Comparison of ENCODE assay signal across 5 fruit fly cellular contexts in the genomic region with DNA sequence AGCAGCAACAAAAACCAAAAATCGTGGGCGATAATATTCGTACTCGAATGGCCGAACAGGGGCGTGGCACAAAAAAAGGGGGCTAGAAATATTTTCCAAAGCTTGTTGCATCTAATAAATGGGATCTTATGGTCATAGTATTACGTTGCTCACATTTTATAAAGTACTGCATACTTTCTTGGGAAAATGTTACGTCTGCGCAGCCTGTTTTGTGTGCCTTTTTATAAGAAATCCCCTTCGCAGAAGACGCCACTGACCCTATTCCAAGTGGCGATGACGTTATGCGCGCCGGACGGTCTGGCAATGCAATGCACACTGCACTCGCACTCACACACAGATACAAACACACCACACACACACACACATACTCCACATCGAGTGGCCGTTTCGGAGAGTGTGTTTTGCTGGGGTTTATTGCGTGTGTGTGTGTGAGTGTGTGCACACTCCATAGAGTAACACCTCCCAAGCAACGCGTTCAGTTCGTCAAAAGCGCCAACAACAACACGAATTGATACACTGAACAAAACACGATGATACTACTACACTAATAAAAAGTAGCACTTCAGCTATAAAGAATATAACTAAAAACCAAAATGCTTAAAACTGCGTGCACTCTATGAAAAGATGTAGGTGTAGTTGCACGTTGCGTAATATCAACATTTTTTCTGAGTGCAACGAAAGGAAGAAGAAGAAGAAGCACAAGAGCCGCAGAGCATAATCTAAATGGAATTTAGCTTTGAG.
TF ChIP-seq lines count a peak whose summit lies in the region.

No protein-coding gene starts in this region.

- peak; percentile 4 for TF ChIP-seq CTCF in whole organism, embryonic (GFP tag; optimal IDR thresholded peaks at IDR 0.05; lab: Kevin White, UChicago)

TF ChIP-seq in whole organism, adult, 20 proteins besides CTCF, POLR2A, EP300 and RAD21 (continues in another document):
- peak; percentile 85 for TF ChIP-seq CG1620 (GFP tag; optimal IDR thresholded peaks at IDR 0.05; lab: Kevin White, UChicago)
- TF ChIP-seq bab1 (GFP tag; optimal IDR thresholded peaks at IDR 0.05; lab: Kevin White, UChicago): peak; percentile 85
- peak; percentile 83 for TF ChIP-seq Crg-1 (GFP tag; optimal IDR thresholded peaks at IDR 0.05; lab: Kevin White, UChicago)
- TF ChIP-seq CG7045 (GFP tag; optimal IDR thresholded peaks at IDR 0.05; lab: Kevin White, UChicago): peak; percentile 74
- peak; percentile 54 for TF ChIP-seq cic (GFP tag; optimal IDR thresholded peaks at IDR 0.05; lab: Kevin White, UChicago)
- peak; percentile 68 for TF ChIP-seq tj (GFP tag; optimal IDR thresholded peaks at IDR 0.05; lab: Kevin White, UChicago)
- TF ChIP-seq kay (GFP tag; lab: Kevin White, UChicago; ENCODE audit: borderline replicate concordance): peak; percentile 51
- TF ChIP-seq CG7101 (tag; optimal IDR thresholded peaks at IDR 0.05; lab: Kevin White, UChicago): peak; percentile 90
- peak; percentile 66 for TF ChIP-seq CG33017 (tag; optimal IDR thresholded peaks at IDR 0.05; lab: Kevin White, UChicago)
- TF ChIP-seq Clk (GFP tag; optimal IDR thresholded peaks at IDR 0.05; lab: Kevin White, UChicago): peak; percentile 74
- TF ChIP-seq CG12768 (GFP tag; optimal IDR thresholded peaks at IDR 0.05; lab: Kevin White, UChicago): peak; percentile 91
- peak; percentile 76 for TF ChIP-seq CG5204 (GFP tag; optimal IDR thresholded peaks at IDR 0.05; lab: Kevin White, UChicago)
- peak; percentile 81 for TF ChIP-seq pad (GFP tag; optimal IDR thresholded peaks at IDR 0.05; lab: Kevin White, UChicago)
- TF ChIP-seq CG11617 (GFP tag; optimal IDR thresholded peaks at IDR 0.05; lab: Kevin White, UChicago): peak; percentile 88
- peak; percentile 69 for TF ChIP-seq Mnt (GFP tag; optimal IDR thresholded peaks at IDR 0.05; lab: Kevin White, UChicago)
- peak; percentile 83 for TF ChIP-seq Hr96 (GFP tag; optimal IDR thresholded peaks at IDR 0.05; lab: Kevin White, UChicago)

TF ChIP-seq in whole organism, embryonic, 481 proteins besides CTCF, POLR2A, EP300 and RAD21 (continues in another document):
- TF ChIP-seq CG10267 (tag; optimal IDR thresholded peaks at IDR 0.05; lab: Kevin White, UChicago) (peak; percentile 68), CG11247 (GFP tag; IDR thresholded peaks at IDR 0.05; lab: Robert Waterston, UW) (peak; percentile 54), CG34422 (GFP tag; IDR thresholded peaks at IDR 0.05; lab: Robert Waterston, UW) (peak; percentile 82), CHES-1-like (GFP tag; optimal IDR thresholded peaks at IDR 0.05; lab: Kevin White, UChicago) (peak; percentile 56), CG3995 (GFP tag; optimal IDR thresholded peaks at IDR 0.05; lab: Kevin White, UChicago) (no peak), CG13123 (GFP tag; optimal IDR thresholded peaks at IDR 0.05; lab: Kevin White, UChicago) (peak; percentile 63), ssp (GFP tag; IDR thresholded peaks at IDR 0.05; lab: Robert Waterston, UW) (peak; percentile 61), fd102C (GFP tag; optimal IDR thresholded peaks at IDR 0.05; lab: Kevin White, UChicago) (peak; percentile 64), CG6791 (GFP tag; IDR thresholded peaks at IDR 0.05; lab: Robert Waterston, UW; ENCODE audit: partially characterized antibody) (no peak), CG7372 (GFP tag; IDR thresholded peaks at IDR 0.05; lab: Robert Waterston, UW) (peak; percentile 72), Fer1 (GFP tag; optimal IDR thresholded peaks at IDR 0.05; lab: Kevin White, UChicago) (peak; percentile 19), Dek (tag; optimal IDR thresholded peaks at IDR 0.05; lab: Kevin White, UChicago) (peak; percentile 14), CG11085 (GFP tag; IDR thresholded peaks at IDR 0.05; lab: Robert Waterston, UW) (no peak), CG2120 (GFP tag; optimal IDR thresholded peaks at IDR 0.05; lab: Kevin White, UChicago) (peak; percentile 1), CG13775 (GFP tag; optimal IDR thresholded peaks at IDR 0.05; lab: Kevin White, UChicago) (peak; percentile 59), nmo (GFP tag; optimal IDR thresholded peaks at IDR 0.05; lab: Kevin White, UChicago) (peak; percentile 88)

TF ChIP-seq in whole organism, prepupa, 60 proteins besides CTCF, POLR2A, EP300 and RAD21 (continues in another document):
- TF ChIP-seq CG6276 (GFP tag; optimal IDR thresholded peaks at IDR 0.05; lab: Kevin White, UChicago): peak; percentile 80
- peak; percentile 82 for TF ChIP-seq Ets96B (tag; optimal IDR thresholded peaks at IDR 0.05; lab: Kevin White, UChicago)
- TF ChIP-seq fkh (GFP tag; optimal IDR thresholded peaks at IDR 0.05; lab: Kevin White, UChicago): peak; percentile 39
- peak; percentile 84 for TF ChIP-seq CG6792 (GFP tag; optimal IDR thresholded peaks at IDR 0.05; lab: Kevin White, UChicago)
- TF ChIP-seq CG8119 (GFP tag; IDR thresholded peaks at IDR 0.05; lab: Robert Waterston, UW): peak; percentile 81
- TF ChIP-seq CG6163 (GFP tag; IDR thresholded peaks at IDR 0.05; lab: Robert Waterston, UW): peak; percentile 94
- TF ChIP-seq CG3032 (tag; optimal IDR thresholded peaks at IDR 0.05; lab: Kevin White, UChicago): peak; percentile 85
- no peak for TF ChIP-seq Hr38 (GFP tag; optimal IDR thresholded peaks at IDR 0.05; lab: Kevin White, UChicago)
- TF ChIP-seq Met (GFP tag; optimal IDR thresholded peaks at IDR 0.05; lab: Kevin White, UChicago): peak; percentile 86
- TF ChIP-seq OdsH (GFP tag; optimal IDR thresholded peaks at IDR 0.05; lab: Kevin White, UChicago): peak; percentile 91
- peak; percentile 15 for TF ChIP-seq fd85E (GFP tag; optimal IDR thresholded peaks at IDR 0.05; lab: Kevin White, UChicago)
- TF ChIP-seq ss (GFP tag; optimal IDR thresholded peaks at IDR 0.05; lab: Kevin White, UChicago): peak; percentile 80 to 87
- peak; percentile 81 for TF ChIP-seq Sox15 (GFP tag; optimal IDR thresholded peaks at IDR 0.05; lab: Kevin White, UChicago)
- peak; percentile 87 for TF ChIP-seq CG31627 (GFP tag; optimal IDR thresholded peaks at IDR 0.05; lab: Kevin White, UChicago)
- peak; percentile 84 for TF ChIP-seq fd59A (GFP tag; optimal IDR thresholded peaks at IDR 0.05; lab: Kevin White, UChicago)
- TF ChIP-seq svp (GFP tag; lab: Kevin White, UChicago): peak; percentile 90
- peak; percentile 63 to 94 for TF ChIP-seq salr (GFP tag; optimal IDR thresholded peaks at IDR 0.05; lab: Kevin White, UChicago)

TF ChIP-seq in whole organism, pupa, 21 proteins besides CTCF, POLR2A, EP300 and RAD21 (continues in another document):
- TF ChIP-seq EcR (GFP tag; optimal IDR thresholded peaks at IDR 0.05; lab: Kevin White, UChicago): no peak
- TF ChIP-seq CG15710 (tag; optimal IDR thresholded peaks at IDR 0.05; lab: Kevin White, UChicago): peak; percentile 91
- TF ChIP-seq CG13204 (GFP tag; optimal IDR thresholded peaks at IDR 0.05; lab: Kevin White, UChicago): peak; percentile 67
- peak; percentile 93 for TF ChIP-seq fd96Ca (GFP tag; IDR thresholded peaks at IDR 0.05; lab: Robert Waterston, UW)
- TF ChIP-seq CG8301 (tag; optimal IDR thresholded peaks at IDR 0.05; lab: Kevin White, UChicago): peak; percentile 81
- TF ChIP-seq CG14655 (GFP tag; optimal IDR thresholded peaks at IDR 0.05; lab: Kevin White, UChicago): peak; percentile 84
- TF ChIP-seq CG34367 (tag; optimal IDR thresholded peaks at IDR 0.05; lab: Kevin White, UChicago): peak; percentile 90
- peak; percentile 91 for TF ChIP-seq Ets98B (GFP tag; IDR thresholded peaks at IDR 0.05; lab: Robert Waterston, UW)
- TF ChIP-seq CG32121 (GFP tag; IDR thresholded peaks at IDR 0.05; lab: Robert Waterston, UW): peak; percentile 88
- TF ChIP-seq CG10348 (GFP tag; IDR thresholded peaks at IDR 0.05; lab: Robert Waterston, UW): peak; percentile 71
- peak; percentile 82 for TF ChIP-seq rn (GFP tag; IDR thresholded peaks at IDR 0.05; lab: Robert Waterston, UW)
- TF ChIP-seq CG12605 (GFP tag; IDR thresholded peaks at IDR 0.05; lab: Robert Waterston, UW): peak; percentile 85
- peak; percentile 80 for TF ChIP-seq Snoo (tag; optimal IDR thresholded peaks at IDR 0.05; lab: Kevin White, UChicago)
- peak; percentile 84 for TF ChIP-seq Pif1A (GFP tag; optimal IDR thresholded peaks at IDR 0.05; lab: Kevin White, UChicago)
- TF ChIP-seq Pif1B (GFP tag; optimal IDR thresholded peaks at IDR 0.05; lab: Kevin White, UChicago): peak; percentile 86
- TF ChIP-seq CG9948 (tag; optimal IDR thresholded peaks at IDR 0.05; lab: Kevin White, UChicago): peak; percentile 85
- peak; percentile 80 for TF ChIP-seq gl (tag; optimal IDR thresholded peaks at IDR 0.05; lab: Kevin White, UChicago)
- peak; percentile 89 for TF ChIP-seq CG8159 (tag; optimal IDR thresholded peaks at IDR 0.05; lab: Kevin White, UChicago)
- TF ChIP-seq D1 (tag; optimal IDR thresholded peaks at IDR 0.05; lab: Kevin White, UChicago): peak; percentile 65

TF ChIP-seq in whole organism, wandering third instar larva, 38 proteins besides CTCF, POLR2A, EP300 and RAD21 (continues in another document):
- TF ChIP-seq rgr (GFP tag; optimal IDR thresholded peaks at IDR 0.05; lab: Kevin White, UChicago) (peak; percentile 78), HLH106 (tag; optimal IDR thresholded peaks at IDR 0.05; lab: Kevin White, UChicago) (peak; percentile 90), sv (GFP tag; optimal IDR thresholded peaks at IDR 0.05; lab: Kevin White, UChicago) (peak; percentile 43), dmrt93B (GFP tag; optimal IDR thresholded peaks at IDR 0.05; lab: Kevin White, UChicago) (peak; percentile 80), h (GFP tag; optimal IDR thresholded peaks at IDR 0.05; lab: Kevin White, UChicago) (peak; percentile 80), sage (GFP tag; optimal IDR thresholded peaks at IDR 0.05; lab: Kevin White, UChicago) (peak; percentile 80), tai (GFP tag; optimal IDR thresholded peaks at IDR 0.05; lab: Kevin White, UChicago) (peak; percentile 83), CrebA (GFP tag; optimal IDR thresholded peaks at IDR 0.05; lab: Kevin White, UChicago; ENCODE audit: borderline replicate concordance) (no peak), GATAd (GFP tag; optimal IDR thresholded peaks at IDR 0.05; lab: Kevin White, UChicago) (peak; percentile 12), Abd-B (GFP tag; optimal IDR thresholded peaks at IDR 0.05; lab: Kevin White, UChicago) (no peak), pan (optimal IDR thresholded peaks at IDR 0.05; lab: Kevin White, UChicago) (no peak), psq (GFP tag; optimal IDR thresholded peaks at IDR 0.05; lab: Kevin White, UChicago) (peak; percentile 69), ey (GFP tag; optimal IDR thresholded peaks at IDR 0.05; lab: Kevin White, UChicago) (peak; percentile 82), jim (GFP tag; optimal IDR thresholded peaks at IDR 0.05; lab: Kevin White, UChicago) (no peak), CG9705 (GFP tag; optimal IDR thresholded peaks at IDR 0.05; lab: Kevin White, UChicago) (peak; percentile 86), Sp1 (GFP tag; optimal IDR thresholded peaks at IDR 0.05; lab: Kevin White, UChicago) (peak; percentile 86), Rel (GFP tag; optimal IDR thresholded peaks at IDR 0.05; lab: Kevin White, UChicago) (no peak), Rel (tag; optimal IDR thresholded peaks at IDR 0.05; lab: Kevin White, UChicago) (peak; percentile 53), Hr83 (GFP tag; optimal IDR thresholded peaks at IDR 0.05; lab: Kevin White, UChicago; ENCODE audit: poor library complexity, severe bottlenecking) (peak; percentile 12), dsf (GFP tag; optimal IDR thresholded peaks at IDR 0.05; lab: Kevin White, UChicago; ENCODE audit: borderline replicate concordance) (no peak), N (GFP tag; optimal IDR thresholded peaks at IDR 0.05; lab: Kevin White, UChicago) (no peak)
